Worm (Caenorhabditis elegans) whole organism, L4 larva: Measurements from ENCODE around the gene Y94H6A.3.

Experiments
- ZK546.5 ChIP-seq, 2 experiments: sonication (generic microtip); optimal IDR thresholded peaks; 2 replicates each; lab custom pipeline; 2017; ENCODE audit warnings: missing biosample characterization in 2 of 2, missing genetic modification characterization in 2 of 2
- aly-2 ChIP-seq: sonication (generic microtip); optimal IDR thresholded peaks from 2 replicates; lab custom pipeline; 2018; ENCODE audit warnings: missing biosample characterization, missing genetic modification characterization
- arid-1 ChIP-seq: fragments of 200-800 bp; sonication (Bioruptor generic); conservative IDR thresholded peaks from 2 replicates; pipeline ENCODE4 v1.3.6; 2022; ENCODE audit warnings: missing genetic modification reagents, missing genetic modification characterization, missing compliant biosample characterization
- egl-27 ChIP-seq: sonication (generic microtip); optimal IDR thresholded peaks from 3 replicates; lab custom pipeline; 2017; ENCODE audit warnings: missing biosample characterization, missing genetic modification reagents, missing genetic modification characterization
- lsy-2 ChIP-seq, 2 experiments: fragments of 150-350 bp in 1 of 2; sonication (generic microtip) in 1 of 2; optimal IDR thresholded peaks; 2 replicates each; lab custom pipeline; 2014 to 2017; ENCODE audit warnings: missing biosample characterization in 2 of 2, missing genetic modification characterization in 2 of 2
- nhr-237 ChIP-seq: sonication (generic microtip); optimal IDR thresholded peaks from 2 replicates; lab custom pipeline; 2017; ENCODE audit warnings: missing biosample characterization, missing genetic modification characterization
- nhr-28 ChIP-seq: fragments of 150-350 bp; optimal IDR thresholded peaks from 2 replicates; lab custom pipeline; 2014; ENCODE audit warnings: missing biosample characterization, missing genetic modification characterization
- pqm-1 ChIP-seq: sonication (generic microtip); optimal IDR thresholded peaks from 2 replicates; lab custom pipeline; 2017; ENCODE audit warnings: missing biosample characterization, missing genetic modification characterization
- unc-62 ChIP-seq, 3 experiments: fragments of 150-350 bp in 1 of 3; sonication (generic microtip); optimal IDR thresholded peaks in 2 of 3; peaks in 1 of 3; 1 replicate in 1 of 3; 2 replicates in 2 of 3; lab custom pipeline; 2014 to 2017; ENCODE audit warnings: missing biosample characterization in 3 of 3, missing genetic modification characterization in 3 of 3, missing genetic modification reagents in 3 of 3, missing genotype in 1 of 3

DNA sequence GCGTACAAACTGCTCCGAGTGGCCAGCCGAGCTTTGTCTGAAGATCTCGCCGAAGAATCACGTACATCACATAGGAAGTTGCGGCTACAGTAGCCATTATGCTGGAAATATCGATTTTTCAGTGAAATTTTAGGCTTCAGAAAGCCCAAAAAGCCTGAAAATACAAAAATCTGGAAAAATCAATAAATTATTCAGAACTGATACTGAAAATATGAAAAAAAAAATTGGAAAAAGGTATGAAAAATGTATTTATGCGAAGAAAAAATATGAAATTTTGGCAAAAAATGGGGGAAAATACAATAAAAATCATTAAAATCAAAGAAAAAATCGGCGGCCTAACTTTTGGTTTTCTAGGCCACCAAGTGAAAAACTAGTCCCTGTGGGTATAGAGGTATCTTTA is 36.6 kb downstream of the Y94H6A.3 start, which contains the start of gene Y94H6A.12:
- TF ChIP-seq ZK546.5 (tag; optimal IDR thresholded peaks at IDR 0.05; lab: Kevin White, UChicago) (no peak), pqm-1 (tag; lab: Kevin White, UChicago) (no peak), nhr-237 (tag; lab: Kevin White, UChicago) (no peak), unc-62 (GFP tag; optimal IDR thresholded peaks at IDR 0.05 in 1 of 2; lab: Kevin White, UChicago) (no peak), unc-62 (tag; optimal IDR thresholded peaks at IDR 0.05; lab: Kevin White, UChicago) (no peak), egl-27 (tag; lab: Kevin White, UChicago) (no peak), arid-1 (GFP tag; lab: Robert Waterston, UW) (no peak), aly-2 (tag; lab: Kevin White, UChicago) (no peak), lsy-2 (tag; optimal IDR thresholded peaks at IDR 0.05; lab: Kevin White, UChicago) (no peak), nhr-28 (tag; lab: Kevin White, UChicago) (no peak)
